Fruit fly (Drosophila melanogaster) whole organism, embryonic: Measurements from ENCODE around the gene ssp.

Experiments
- CG18619 ChIP-seq: fragments of 200-800 bp; sonication (Bioruptor generic); optimal IDR thresholded peaks from 3 replicates; lab custom pipeline; 2017; ENCODE audit warnings: missing biosample characterization, mild to moderate bottlenecking, missing genetic modification characterization
- Gug ChIP-seq: fragments of 200-800 bp; sonication (Bioruptor generic); IDR thresholded peaks from 4 replicates; pipeline ENCODE4 v1.3.6; 2022; ENCODE audit warnings: missing biosample characterization, missing genetic modification characterization
- Kr ChIP-seq: fragments of 200-800 bp; sonication (Bioruptor generic); optimal IDR thresholded peaks from 2 replicates; lab custom pipeline; 2017; ENCODE audit warnings: missing biosample characterization, mild to moderate bottlenecking, missing genetic modification characterization
- emc ChIP-seq: fragments of 200-800 bp; sonication (Bioruptor generic); optimal IDR thresholded peaks from 2 replicates; lab custom pipeline; 2016; ENCODE audit warnings: missing biosample characterization, missing genetic modification characterization
- nerfin-2 ChIP-seq: fragments of 200-800 bp; sonication (Bioruptor generic); IDR thresholded peaks from 2 replicates; pipeline ENCODE4 v1.3.6; 2022; ENCODE audit warnings: missing biosample characterization, missing genetic modification characterization; ENCODE audit not compliant: partially characterized antibody
- peb ChIP-seq: fragments of 200-800 bp; sonication (Bioruptor generic); IDR thresholded peaks from 2 replicates; pipeline ENCODE4 v1.3.6; 2022; ENCODE audit warnings: missing biosample characterization, missing genetic modification characterization
- so ChIP-seq: fragments of 200-800 bp; sonication (Bioruptor generic); IDR thresholded peaks from 3 replicates; pipeline ENCODE4 v1.3.6; 2022; ENCODE audit warnings: missing biosample characterization, missing genetic modification characterization
- vfl ChIP-seq: fragments of 200-800 bp; sonication (Bioruptor generic); optimal IDR thresholded peaks from 2 replicates; lab custom pipeline; 2016; ENCODE audit warnings: missing biosample characterization, missing genetic modification characterization

- TF ChIP-seq CG18619 (GFP tag; lab: Kevin White, UChicago) (no peak), vfl (GFP tag; lab: Kevin White, UChicago) (no peak), Kr (GFP tag; lab: Kevin White, UChicago) (no peak), so (GFP tag; lab: Robert Waterston, UW) (no peak), emc (GFP tag; lab: Kevin White, UChicago) (no peak), Gug (GFP tag; lab: Robert Waterston, UW) (no peak), peb (GFP tag; lab: Robert Waterston, UW) (no peak), nerfin-2 (GFP tag; lab: Robert Waterston, UW) (no peak)
These were observed 25.1 kb upstream of the ssp start for dm6 chr3L:12092860-12093359.
